Worm (Caenorhabditis elegans): Measurements from ENCODE around the gene T09F5.20.

Gene T09F5.20

ce11 chrV:15099447-15099846, 48.2 kb downstream of the T09F5.20 start, which contains the start of gene C01G10.1:
TSS of gene C01G10.1 (plus strand) at chrV:15099747.
- TF ChIP-seq pes-1 (GFP tag; IDR thresholded peaks at IDR 0.05) (no peak), B0310.2 (tag; optimal IDR thresholded peaks at IDR 0.05) (no peak), F13C5.2 (tag; optimal IDR thresholded peaks at IDR 0.05) (no peak), scrt-1 (GFP tag; IDR thresholded peaks at IDR 0.05) (no peak), aly-1 (tag; optimal IDR thresholded peaks at IDR 0.05) (no peak), ama-1 (optimal IDR thresholded peaks at IDR 0.05) (no peak), flt-1 (GFP tag; IDR thresholded peaks at IDR 0.05) (no peak)
